Worm (Caenorhabditis elegans) whole organism, L1 larva: Measurements from ENCODE around the gene F11E6.11.

ENCODE experiments used
- C16A3.4 ChIP-seq: fragments of 150-350 bp; optimal IDR thresholded peaks from 2 replicates; lab custom pipeline; 2014; ENCODE audit warnings: missing biosample characterization, missing genetic modification characterization
- C34B4.2 ChIP-seq: sonication (generic microtip); optimal IDR thresholded peaks from 2 replicates; lab custom pipeline; 2017; ENCODE audit warnings: mild to moderate bottlenecking, missing genetic modification characterization, missing compliant biosample characterization
- F16B12.6 ChIP-seq: fragments of 150-350 bp; optimal IDR thresholded peaks from 2 replicates; lab custom pipeline; 2014; ENCODE audit warnings: missing biosample characterization, missing genetic modification characterization
- aha-1 ChIP-seq: fragments of 150-350 bp; optimal IDR thresholded peaks from 2 replicates; lab custom pipeline; 2014; ENCODE audit warnings: missing biosample characterization, missing genetic modification characterization
- aly-2 ChIP-seq: fragments of 150-350 bp; optimal IDR thresholded peaks from 2 replicates; lab custom pipeline; 2014; ENCODE audit warnings: missing biosample characterization, missing genetic modification characterization
- ceh-8 ChIP-seq: fragments of 200-800 bp; sonication (Bioruptor generic); optimal IDR thresholded peaks from 2 replicates; lab custom pipeline; 2018; ENCODE audit warnings: mild to moderate bottlenecking, missing genetic modification characterization, moderate library complexity, missing compliant biosample characterization
- ceh-82 ChIP-seq, 3 experiments: fragments of 150-350 bp in 1 of 3; sonication (generic microtip) in 2 of 3; optimal IDR thresholded peaks; 2 replicates each; lab custom pipeline; 2014 to 2017; ENCODE audit warnings: missing biosample characterization in 3 of 3, missing genetic modification characterization in 3 of 3
- ceh-88 ChIP-seq: fragments of 200-800 bp; sonication (Bioruptor generic); IDR thresholded peaks from 2 replicates; pipeline ENCODE4 v1.3.6; 2022; ENCODE audit warnings: missing genetic modification characterization, missing compliant biosample characterization
- efl-1 ChIP-seq, 4 experiments: fragments of 150-350 bp; optimal IDR thresholded peaks in 3 of 4; peaks in 1 of 4; 1 replicate in 1 of 4; 2 replicates in 3 of 4; lab custom pipeline; 2014; ENCODE audit warnings: missing biosample characterization in 2 of 4, missing genetic modification characterization in 2 of 4, missing genetic modification reagents in 2 of 4
- egl-13 ChIP-seq: sonication (generic microtip); optimal IDR thresholded peaks from 2 replicates; lab custom pipeline; 2016; ENCODE audit warnings: missing genotype, missing genetic modification reagents, missing genetic modification characterization, missing compliant biosample characterization
- egl-27 ChIP-seq, 2 experiments: fragments of 150-350 bp in 1 of 2; sonication (generic microtip); optimal IDR thresholded peaks; 3 replicates each; lab custom pipeline; 2017 to 2018; ENCODE audit warnings: missing biosample characterization in 2 of 2, missing genetic modification characterization in 2 of 2, missing genetic modification reagents in 2 of 2
- elt-2 ChIP-seq: sonication (generic microtip); optimal IDR thresholded peaks from 2 replicates; lab custom pipeline; 2016; ENCODE audit warnings: missing genetic modification characterization, mild to moderate bottlenecking, inconsistent platforms, missing compliant biosample characterization, missing genetic modification reagents
- fkh-8 ChIP-seq: sonication (generic microtip); optimal IDR thresholded peaks from 2 replicates; lab custom pipeline; 2016; ENCODE audit warnings: mild to moderate bottlenecking, missing genetic modification characterization, missing compliant biosample characterization
- grh-1 ChIP-seq: fragments of 200-800 bp; sonication (Bioruptor generic); IDR thresholded peaks from 2 replicates; pipeline ENCODE4 v1.3.6; 2022; ENCODE audit warnings: missing genetic modification reagents, missing genetic modification characterization, missing compliant biosample characterization
- hpl-2 ChIP-seq: fragments of 150-350 bp; optimal IDR thresholded peaks from 2 replicates; lab custom pipeline; 2014; ENCODE audit warnings: missing biosample characterization, missing genetic modification reagents, missing genetic modification characterization
- lin-14 ChIP-seq: fragments of 200-800 bp; sonication (Bioruptor generic); optimal IDR thresholded peaks from 2 replicates; lab custom pipeline; 2018; ENCODE audit warnings: mild to moderate bottlenecking, missing genetic modification characterization, moderate library complexity, missing compliant biosample characterization
- lin-15B ChIP-seq: fragments of 150-350 bp; sonication (generic microtip); optimal IDR thresholded peaks from 3 replicates; lab custom pipeline; 2014; ENCODE audit warnings: missing biosample characterization, missing genetic modification characterization
- lin-39 ChIP-seq: fragments of 150-350 bp; optimal IDR thresholded peaks from 2 replicates; lab custom pipeline; 2014; ENCODE audit warnings: missing biosample characterization, missing genetic modification reagents, missing genetic modification characterization
- mab-9 ChIP-seq: fragments of 200-800 bp; sonication (Bioruptor generic); IDR thresholded peaks from 2 replicates; pipeline ENCODE4 v1.3.6; 2022; ENCODE audit warnings: missing genetic modification reagents, missing genetic modification characterization, missing compliant biosample characterization
- mdl-1 ChIP-seq, 2 experiments: fragments of 150-350 bp; optimal IDR thresholded peaks; 2 replicates each; lab custom pipeline; 2014 to 2017; ENCODE audit warnings: missing biosample characterization in 2 of 2, missing genetic modification characterization in 2 of 2, inconsistent platforms in 1 of 2
- mef-2 ChIP-seq: fragments of 150-350 bp; optimal IDR thresholded peaks from 2 replicates; lab custom pipeline; 2014; ENCODE audit warnings: missing biosample characterization, missing genetic modification characterization
- nhr-11 ChIP-seq: fragments of 150-350 bp; optimal IDR thresholded peaks from 2 replicates; lab custom pipeline; 2014; ENCODE audit warnings: missing biosample characterization, missing genetic modification characterization
- nhr-28 ChIP-seq: fragments of 150-350 bp; optimal IDR thresholded peaks from 2 replicates; lab custom pipeline; 2014; ENCODE audit warnings: missing biosample characterization, missing genetic modification characterization
- nhr-47 ChIP-seq: sonication (generic microtip); optimal IDR thresholded peaks from 2 replicates; lab custom pipeline; 2016; ENCODE audit warnings: mild to moderate bottlenecking, missing genetic modification characterization, moderate library complexity, missing compliant biosample characterization
- nhr-76 ChIP-seq: sonication (generic microtip); optimal IDR thresholded peaks from 2 replicates; lab custom pipeline; 2017; ENCODE audit warnings: missing biosample characterization, missing genetic modification characterization
- nhr-77 ChIP-seq: fragments of 150-350 bp; optimal IDR thresholded peaks from 2 replicates; lab custom pipeline; 2014; ENCODE audit warnings: missing biosample characterization, missing genetic modification characterization
- nhr-85 ChIP-seq: sonication (generic microtip); peaks from one replicate; lab custom pipeline; 2016; ENCODE audit warnings: missing genetic modification characterization, inconsistent platforms, missing compliant biosample characterization
- nhr-90 ChIP-seq: sonication (generic microtip); optimal IDR thresholded peaks from 2 replicates; lab custom pipeline; 2016; ENCODE audit warnings: mild to moderate bottlenecking, missing genetic modification characterization, missing compliant biosample characterization; ENCODE audit not compliant: poor library complexity
- rnt-1 ChIP-seq: sonication (generic microtip); optimal IDR thresholded peaks from 2 replicates; lab custom pipeline; 2016; ENCODE audit warnings: mild to moderate bottlenecking, missing genetic modification characterization, moderate library complexity, missing compliant biosample characterization
- snpc-4 ChIP-seq: fragments of 150-350 bp; optimal IDR thresholded peaks from 2 replicates; lab custom pipeline; 2014; ENCODE audit warnings: missing biosample characterization, missing genetic modification characterization
- sptf-1 ChIP-seq: fragments of 150-350 bp; optimal IDR thresholded peaks from 2 replicates; lab custom pipeline; 2014; ENCODE audit warnings: missing biosample characterization, missing genetic modification characterization
- sup-37 ChIP-seq: fragments of 200-800 bp; sonication (Bioruptor generic); optimal IDR thresholded peaks from 2 replicates; lab custom pipeline; 2018; ENCODE audit warnings: mild to moderate bottlenecking, missing genetic modification characterization, missing compliant biosample characterization
- swsn-7 ChIP-seq: sonication (generic microtip); optimal IDR thresholded peaks from 2 replicates; lab custom pipeline; 2016; ENCODE audit warnings: missing genetic modification characterization, missing compliant biosample characterization
- unc-130 ChIP-seq: fragments of 150-350 bp; optimal IDR thresholded peaks from 2 replicates; lab custom pipeline; 2017; ENCODE audit warnings: missing biosample characterization, missing genetic modification characterization, inconsistent platforms
- unc-30 ChIP-seq: sonication (generic microtip); optimal IDR thresholded peaks from 2 replicates; lab custom pipeline; 2017; ENCODE audit warnings: missing biosample characterization, missing genetic modification characterization
- unc-98 ChIP-seq: fragments of 200-800 bp; sonication (Bioruptor generic); IDR thresholded peaks from 2 replicates; pipeline ENCODE4 v1.3.6; 2022; ENCODE audit warnings: missing genetic modification characterization, missing compliant biosample characterization
- vab-15 ChIP-seq: sonication (generic microtip); optimal IDR thresholded peaks from 2 replicates; lab custom pipeline; 2017; ENCODE audit warnings: missing genotype, mild to moderate bottlenecking, missing genetic modification characterization, missing compliant biosample characterization
- zag-1 ChIP-seq: fragments of 150-350 bp; optimal IDR thresholded peaks from 2 replicates; lab custom pipeline; 2014; ENCODE audit warnings: missing biosample characterization, missing genetic modification characterization
- ztf-4 ChIP-seq: fragments of 150-350 bp; optimal IDR thresholded peaks from 2 replicates; lab custom pipeline; 2014; ENCODE audit warnings: missing biosample characterization, missing genetic modification characterization

Gene F11E6.11

DNA sequence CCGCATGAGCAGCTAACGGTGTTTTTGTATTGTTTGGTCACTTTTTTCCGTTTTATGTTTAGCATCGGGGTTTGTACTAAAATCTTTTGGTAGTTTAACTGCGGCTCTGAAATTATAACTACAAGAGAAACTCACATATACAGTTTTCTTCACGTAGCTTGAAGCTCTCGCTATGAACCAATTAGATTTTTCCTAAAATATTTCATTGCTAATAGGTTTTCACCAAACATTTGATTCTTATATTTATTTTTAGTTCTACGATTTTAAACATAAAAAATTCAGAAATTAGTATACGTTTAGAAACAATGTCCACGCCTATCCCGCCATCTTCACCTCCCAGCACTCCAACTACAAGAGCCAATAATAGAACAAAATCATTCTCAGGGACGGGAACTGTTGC is 15.2 kb upstream of the F11E6.11 start, which contains the start of gene C06A12.3:
Gene C06A12.3, plus strand, starts transcription at position 301 of the 400 bp plus-strand sequence.
- TF ChIP-seq egl-27 (tag; optimal IDR thresholded peaks at IDR 0.05; lab: Kevin White, UChicago) (no peak), nhr-90 (tag; lab: Kevin White, UChicago) (no peak), efl-1 (optimal IDR thresholded peaks at IDR 0.05; lab: Kevin White, UChicago) (no peak), efl-1 (GFP tag; optimal IDR thresholded peaks at IDR 0.05 in 1 of 2; lab: Kevin White, UChicago) (no peak), unc-130 (tag; lab: Kevin White, UChicago) (no peak), lin-39 (tag; lab: Kevin White, UChicago) (no peak), ceh-8 (GFP tag; lab: Kevin White, UChicago) (no peak), aha-1 (no peak), unc-30 (tag; lab: Kevin White, UChicago) (no peak), nhr-28 (tag; lab: Kevin White, UChicago) (no peak), swsn-7 (tag; lab: Kevin White, UChicago) (no peak), hpl-2 (GFP tag; lab: Kevin White, UChicago) (no peak)

DNA sequence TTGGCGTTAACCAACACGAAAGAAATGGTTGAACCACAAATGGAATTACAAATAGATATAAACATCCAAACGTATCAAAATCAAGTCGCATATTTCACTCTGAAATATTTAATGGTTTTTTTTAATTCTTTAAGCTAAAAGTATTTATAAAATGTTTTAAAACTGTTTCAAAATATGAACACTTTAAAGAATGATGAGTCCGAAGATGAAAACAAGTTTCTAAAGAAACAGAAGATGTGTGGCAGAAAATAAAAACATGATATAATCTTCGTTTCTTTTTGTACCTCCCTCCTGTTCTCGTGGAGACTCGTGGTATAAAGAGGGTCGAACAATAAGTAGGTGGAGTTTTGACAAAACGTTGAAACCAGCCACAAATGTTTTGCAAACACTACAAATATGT is 11.3 kb upstream of the F11E6.11 start, which contains the start of gene lact-6:
Gene lact-6, minus strand, starts transcription at position 101 of the 400 bp plus-strand sequence.
- TF ChIP-seq egl-13 (no peak), nhr-11 (tag; lab: Kevin White, UChicago) (no peak), F16B12.6 (tag; lab: Kevin White, UChicago) (no peak), egl-27 (tag; optimal IDR thresholded peaks at IDR 0.05; lab: Kevin White, UChicago) (no peak), C16A3.4 (no peak), lin-15B (tag; lab: Kevin White, UChicago) (no peak), ceh-82 (tag; optimal IDR thresholded peaks at IDR 0.05; lab: Kevin White, UChicago) (no peak), mef-2 (no peak), mdl-1 (tag; optimal IDR thresholded peaks at IDR 0.05; lab: Kevin White, UChicago) (no peak), grh-1 (GFP tag; lab: Robert Waterston, UW) (no peak), fkh-8 (tag; lab: Kevin White, UChicago) (no peak), rnt-1 (tag; lab: Kevin White, UChicago) (no peak), ceh-8 (GFP tag; lab: Kevin White, UChicago) (no peak), efl-1 (optimal IDR thresholded peaks at IDR 0.05; lab: Kevin White, UChicago) (no peak), efl-1 (GFP tag; optimal IDR thresholded peaks at IDR 0.05 in 1 of 2; lab: Kevin White, UChicago) (no peak), vab-15 (tag; lab: Kevin White, UChicago) (no peak), nhr-77 (tag; lab: Kevin White, UChicago) (no peak), zag-1 (tag; lab: Kevin White, UChicago) (no peak), sup-37 (GFP tag; lab: Kevin White, UChicago) (no peak)

DNA sequence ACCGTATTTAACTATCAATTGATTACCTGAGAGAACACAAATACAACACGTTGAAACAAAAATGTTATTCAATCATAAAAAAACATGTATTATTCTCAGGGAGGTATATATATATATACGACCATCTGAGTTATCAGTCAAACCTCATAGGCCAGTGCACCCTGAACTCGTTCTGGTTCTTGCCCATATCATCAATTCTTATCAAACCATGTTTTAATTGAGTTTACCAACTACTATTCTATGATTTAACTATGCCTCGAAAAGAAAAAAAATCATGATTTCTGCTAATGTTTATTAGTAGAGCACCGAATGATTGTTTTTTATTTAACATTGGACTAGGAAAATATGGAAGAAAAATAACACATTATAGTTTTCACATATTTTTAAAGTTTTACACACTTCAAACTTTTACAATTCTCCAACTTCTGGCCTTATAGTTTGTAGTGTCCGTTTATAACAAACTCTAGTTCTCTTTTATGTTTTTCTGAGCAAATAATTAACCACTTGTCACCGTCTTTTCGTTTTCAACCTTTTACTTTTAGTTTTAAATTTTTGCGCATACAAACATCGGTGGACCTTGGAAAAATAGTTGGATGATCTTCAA is 10.3 kb upstream of the F11E6.11 start:
- TF ChIP-seq elt-2 (tag; lab: Kevin White, UChicago), result peak; percentile 49
- no peak for TF ChIP-seq nhr-76 (tag; lab: Kevin White, UChicago)

DNA sequence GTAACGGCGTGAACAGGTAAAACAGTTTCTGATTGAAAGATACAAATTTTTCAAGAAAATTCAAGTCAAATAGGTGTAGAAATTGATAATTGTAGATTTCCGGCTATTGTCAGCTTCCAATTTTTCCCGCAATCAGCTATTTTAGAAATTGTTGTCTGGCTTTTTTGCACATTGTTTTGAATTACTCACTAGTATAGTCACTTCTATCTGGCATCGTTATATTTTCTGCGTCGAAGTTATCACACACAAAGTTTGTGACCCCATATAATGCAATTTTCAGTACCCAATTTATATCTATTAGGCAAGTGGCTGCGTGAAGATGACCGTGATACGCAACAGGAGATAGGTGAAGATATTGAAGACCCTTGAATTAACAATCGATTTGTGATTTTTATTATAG is 7.4 kb upstream of the F11E6.11 start:
- TF ChIP-seq nhr-85 (tag; lab: Kevin White, UChicago) (peak; percentile 51), ztf-4 (tag; lab: Kevin White, UChicago) (no peak)

DNA sequence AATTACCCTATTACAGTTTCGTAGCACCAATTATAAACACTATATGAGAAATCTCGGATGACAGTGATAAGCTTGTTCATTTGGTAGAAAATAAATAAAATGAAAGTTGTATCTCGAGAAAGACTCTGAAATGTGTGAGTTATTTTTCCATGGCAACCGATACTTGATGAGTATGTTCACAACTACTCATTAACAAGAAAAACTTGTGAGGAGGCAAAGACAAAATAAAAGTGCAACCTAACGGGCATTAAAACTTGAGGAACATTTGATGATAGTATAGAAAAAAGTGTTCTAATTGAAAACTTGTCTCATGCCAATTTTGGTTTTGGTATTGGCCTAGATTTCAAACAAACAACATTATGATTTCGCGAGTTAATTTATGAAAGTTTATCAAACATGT is 6.1 kb upstream of the F11E6.11 start, which contains the start of gene gcy-27:
Gene gcy-27, minus strand, starts transcription at position 101 of the 400 bp plus-strand sequence.
- TF ChIP-seq unc-98 (GFP tag; lab: Robert Waterston, UW), result no peak
- TF ChIP-seq egl-27 (tag; optimal IDR thresholded peaks at IDR 0.05; lab: Kevin White, UChicago), result no peak
- TF ChIP-seq zag-1 (tag; lab: Kevin White, UChicago), result no peak
- TF ChIP-seq nhr-47 (tag; lab: Kevin White, UChicago), result no peak
- no peak for TF ChIP-seq mab-9
- no peak for TF ChIP-seq nhr-76 (tag; lab: Kevin White, UChicago)
- no peak for TF ChIP-seq ceh-88 (GFP tag; lab: Robert Waterston, UW)
- no peak for TF ChIP-seq snpc-4 (tag; lab: Kevin White, UChicago)
- TF ChIP-seq aly-2, result no peak
- no peak for TF ChIP-seq C34B4.2 (tag; lab: Kevin White, UChicago)
- no peak for TF ChIP-seq ztf-4 (tag; lab: Kevin White, UChicago)
- TF ChIP-seq mdl-1 (tag; optimal IDR thresholded peaks at IDR 0.05; lab: Kevin White, UChicago), result no peak
- no peak for TF ChIP-seq sptf-1 (tag; lab: Kevin White, UChicago)
- no peak for TF ChIP-seq lin-39 (tag; lab: Kevin White, UChicago)
- TF ChIP-seq lin-14 (GFP tag; lab: Kevin White, UChicago), result no peak
